Fruit fly (Drosophila melanogaster) whole organism, pupa: ENCODE results near the gene CG31804.
A peak's percentile ranks its signal among the peaks of the same experiment; 100 is the strongest.

ENCODE experiments used
- CG14655 ChIP-seq: fragments of 200-800 bp; sonication (Bioruptor generic); optimal IDR thresholded peaks from 3 replicates; lab custom pipeline; 2017; ENCODE audit warnings: mild to moderate bottlenecking, missing biosample characterization, missing genetic modification reagents, missing genetic modification characterization
- CG17806 ChIP-seq: fragments of 200-800 bp; sonication (Bioruptor generic); optimal IDR thresholded peaks from 2 replicates; lab custom pipeline; 2018; ENCODE audit warnings: missing biosample characterization, mild to moderate bottlenecking, missing genetic modification characterization, moderate library complexity
- CG8301 ChIP-seq: fragments of 200-800 bp; sonication (Bioruptor generic); optimal IDR thresholded peaks from 2 replicates; lab custom pipeline; 2018; ENCODE audit warnings: missing biosample characterization, mild to moderate bottlenecking, missing genetic modification characterization
- CG9948 ChIP-seq: fragments of 200-800 bp; sonication (Bioruptor generic); optimal IDR thresholded peaks from 2 replicates; lab custom pipeline; 2018; ENCODE audit warnings: missing biosample characterization, mild to moderate bottlenecking, missing genetic modification characterization, moderate library complexity
- EcR ChIP-seq: fragments of 200-800 bp; sonication (Bioruptor generic); optimal IDR thresholded peaks from 3 replicates; lab custom pipeline; 2019; ENCODE audit warnings: missing biosample characterization, missing genetic modification characterization, mild to moderate bottlenecking, moderate library complexity, missing genetic modification reagents
- Pif1A ChIP-seq: fragments of 200-800 bp; sonication (Bioruptor generic); optimal IDR thresholded peaks from 3 replicates; lab custom pipeline; 2016; ENCODE audit warnings: missing biosample characterization, missing genetic modification characterization
- Snoo ChIP-seq: fragments of 200-800 bp; sonication (Bioruptor generic); optimal IDR thresholded peaks from 3 replicates; lab custom pipeline; 2017; ENCODE audit warnings: missing biosample characterization, mild to moderate bottlenecking, missing genetic modification characterization, inconsistent platforms

DNA sequence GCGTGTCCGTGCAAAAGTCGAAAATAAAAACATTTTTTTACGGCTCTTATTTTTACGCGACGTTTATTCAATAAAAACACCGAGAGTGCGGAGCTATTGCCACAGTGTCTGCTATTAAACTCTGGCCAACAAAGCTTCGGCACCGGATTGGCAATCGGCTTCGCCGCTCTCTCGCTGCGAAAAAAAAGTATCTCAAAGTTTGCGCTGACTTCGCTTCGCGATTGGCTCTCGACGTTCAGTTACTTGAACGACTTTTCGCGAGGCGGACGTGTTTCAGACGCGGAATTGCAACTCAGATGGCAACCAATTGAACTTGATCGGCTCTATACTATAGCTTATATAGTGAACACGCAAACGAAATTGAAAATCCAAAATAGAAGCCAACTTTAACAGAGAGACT is 25.8 kb downstream of the CG31804 start:
- peak; percentile 37 for TF ChIP-seq Pif1A (GFP tag; lab: Kevin White, UChicago)
- no peak for TF ChIP-seq CG9948
- peak; percentile 43 for TF ChIP-seq EcR (GFP tag; lab: Kevin White, UChicago)
- TF ChIP-seq CG17806 (tag; lab: Kevin White, UChicago): no peak
- peak; percentile 13 for TF ChIP-seq CG14655 (GFP tag; lab: Kevin White, UChicago)
- no peak for TF ChIP-seq CG8301 (tag; lab: Kevin White, UChicago)
- TF ChIP-seq Snoo (tag; lab: Kevin White, UChicago): peak; percentile 50
